Fruit fly (Drosophila melanogaster): ENCODE measurements around the gene ND-B16.6.
"Not testable (repeated sequence)": the region's sequence is repeated elsewhere in the genome, so short reads cannot be mapped to it uniquely, and the experiment has no call there.

ND-B16.6 gene

dm6 chrX:6350213-6350679 lies at the start of gene ND-B16.6, which contains the start of gene kdn:
Gene ND-B16.6, minus strand, starts transcription at chrX:6350401.
Gene kdn, plus strand, starts transcription at chrX:6350629.
- no peak for TF ChIP-seq CTCF (optimal IDR thresholded peaks at IDR 0.05)
- no peak for TF ChIP-seq CG8478 (optimal IDR thresholded peaks at IDR 0.05)

dm6 chrX:6400000-6400399 lies 49.8 kb upstream of the ND-B16.6 start, which contains the start of gene CG33669:
Gene CG33669, minus strand, starts transcription at chrX:6400100.
- not testable (repeated sequence) for TF ChIP-seq CG8478, CTCF (optimal IDR thresholded peaks at IDR 0.05)

dm6 chrX:6383920-6384319 lies 33.7 kb upstream of the ND-B16.6 start, which contains the start of gene CG33664:
Gene CG33664, plus strand, starts transcription at chrX:6384220.
- not testable (repeated sequence) for TF ChIP-seq CTCF, CG8478 (optimal IDR thresholded peaks at IDR 0.05)

dm6 chrX:6376748-6377147 lies 26.5 kb upstream of the ND-B16.6 start:
- TF ChIP-seq CTCF (optimal IDR thresholded peaks at IDR 0.05) (no peak), CG8478 (optimal IDR thresholded peaks at IDR 0.05) (no peak)

- TF ChIP-seq CG8478 (optimal IDR thresholded peaks at IDR 0.05) (no peak), CTCF (optimal IDR thresholded peaks at IDR 0.05) (no peak)
Observed at dm6 chrX:6375636-6376035, 25.4 kb upstream of the ND-B16.6 start.

dm6 chrX:6372769-6373197 lies 22.6 kb upstream of the ND-B16.6 start, which contains the start of gene PpV:
Gene PpV, minus strand, starts transcription at chrX:6372915.
- TF ChIP-seq CG8478 (optimal IDR thresholded peaks at IDR 0.05) (no peak), CTCF (optimal IDR thresholded peaks at IDR 0.05) (peak in 1 of 2 experiments; percentile 23)

- TF ChIP-seq CG8478 (optimal IDR thresholded peaks at IDR 0.05) (no peak), CTCF (optimal IDR thresholded peaks at IDR 0.05) (no peak)
Observed at dm6 chrX:6366357-6366691, 16.1 kb upstream of the ND-B16.6 start.

- no peak for TF ChIP-seq CG8478 (optimal IDR thresholded peaks at IDR 0.05)
- TF ChIP-seq CTCF (optimal IDR thresholded peaks at IDR 0.05): no peak
Observed at dm6 chrX:6365632-6366356, 15.6 kb upstream of the ND-B16.6 start, which contains the start of the genes swa and Marf. Gene swa, minus strand, starts transcription at chrX:6365708. Gene Marf, plus strand, starts transcription at chrX:6365949.

- TF ChIP-seq CG8478 (optimal IDR thresholded peaks at IDR 0.05) (no peak), CTCF (optimal IDR thresholded peaks at IDR 0.05) (no peak)
Observed at dm6 chrX:6361215-6361614, 11.0 kb upstream of the ND-B16.6 start.

- no peak for TF ChIP-seq CTCF (optimal IDR thresholded peaks at IDR 0.05)
- TF ChIP-seq CG8478 (optimal IDR thresholded peaks at IDR 0.05): no peak
Observed at dm6 chrX:6358198-6358597, 8.0 kb upstream of the ND-B16.6 start.

dm6 chrX:6357456-6358007 lies 7.3 kb upstream of the ND-B16.6 start:
- TF ChIP-seq CG8478 (optimal IDR thresholded peaks at IDR 0.05): no peak
- no peak for TF ChIP-seq CTCF (optimal IDR thresholded peaks at IDR 0.05)

- no peak for TF ChIP-seq CTCF (optimal IDR thresholded peaks at IDR 0.05)
- no peak for TF ChIP-seq CG8478 (optimal IDR thresholded peaks at IDR 0.05)
Observed at dm6 chrX:6356748-6357397, 6.7 kb upstream of the ND-B16.6 start.

- TF ChIP-seq CTCF (optimal IDR thresholded peaks at IDR 0.05) (no peak), CG8478 (optimal IDR thresholded peaks at IDR 0.05) (no peak)
Observed at dm6 chrX:6355090-6355679, 5.0 kb upstream of the ND-B16.6 start.

dm6 chrX:6354163-6354562 lies 4.0 kb upstream of the ND-B16.6 start:
- TF ChIP-seq CG8478 (optimal IDR thresholded peaks at IDR 0.05): no peak
- no peak for TF ChIP-seq CTCF (optimal IDR thresholded peaks at IDR 0.05)

dm6 chrX:6353613-6353986 lies 3.4 kb upstream of the ND-B16.6 start:
- no peak for TF ChIP-seq CG8478 (optimal IDR thresholded peaks at IDR 0.05)
- no peak for TF ChIP-seq CTCF (optimal IDR thresholded peaks at IDR 0.05)

Measured in S2 (cell line).